Worm (Caenorhabditis elegans) whole organism, early embryonic: ENCODE measurements around the gene snb-6.

Experiments used
- F13C5.2 ChIP-seq: sonication (generic microtip); optimal IDR thresholded peaks from 2 replicates; lab custom pipeline; 2017; ENCODE audit warnings: mild to moderate bottlenecking, missing genetic modification characterization, inconsistent platforms, missing compliant biosample characterization
- ama-1 ChIP-seq: fragments of 150-350 bp; optimal IDR thresholded peaks from 2 replicates; lab custom pipeline; 2014
- ceh-13 ChIP-seq: fragments of 200-800 bp; sonication (Bioruptor generic); optimal IDR thresholded peaks from 2 replicates; lab custom pipeline; 2018; ENCODE audit warnings: mild to moderate bottlenecking, missing genetic modification characterization, missing compliant biosample characterization
- ceh-36 ChIP-seq: sonication (generic microtip); optimal IDR thresholded peaks from 2 replicates; lab custom pipeline; 2016; ENCODE audit warnings: missing genetic modification characterization, inconsistent platforms, missing compliant biosample characterization
- ets-7 ChIP-seq: sonication (generic microtip); optimal IDR thresholded peaks from 2 replicates; lab custom pipeline; 2016; ENCODE audit warnings: missing genotype, missing genetic modification characterization, missing compliant biosample characterization
- flt-1 ChIP-seq: fragments of 200-800 bp; sonication (Bioruptor generic); IDR thresholded peaks from 2 replicates; pipeline ENCODE4 v1.3.6; 2022; ENCODE audit warnings: missing genetic modification characterization, missing compliant biosample characterization
- hmbx-1 ChIP-seq: sonication (generic microtip); optimal IDR thresholded peaks from 2 replicates; lab custom pipeline; 2016; ENCODE audit warnings: mild to moderate bottlenecking, missing genetic modification characterization, missing compliant biosample characterization
- hmg-4 ChIP-seq: fragments of 200-800 bp; sonication (Bioruptor generic); optimal IDR thresholded peaks from 2 replicates; lab custom pipeline; 2018; ENCODE audit warnings: mild to moderate bottlenecking, missing genetic modification characterization, missing compliant biosample characterization
- scrt-1 ChIP-seq: fragments of 200-800 bp; sonication (Bioruptor generic); IDR thresholded peaks from 2 replicates; pipeline ENCODE4 v1.3.6; 2022; ENCODE audit warnings: missing genetic modification characterization, missing compliant biosample characterization
- sea-1 ChIP-seq: fragments of 200-800 bp; sonication (Bioruptor generic); conservative IDR thresholded peaks from 2 replicates; pipeline ENCODE4 v1.3.6; 2022; ENCODE audit warnings: missing genetic modification characterization, missing compliant biosample characterization
- tbx-11 ChIP-seq: fragments of 200-800 bp; sonication (Bioruptor generic); IDR thresholded peaks from 2 replicates; pipeline ENCODE4 v1.3.6; 2022; ENCODE audit warnings: missing genetic modification characterization, missing compliant biosample characterization
- tbx-37 ChIP-seq: fragments of 200-800 bp; sonication (Bioruptor generic); conservative IDR thresholded peaks from 2 replicates; pipeline ENCODE4 v1.3.6; 2022; ENCODE audit warnings: missing genetic modification reagents, missing genetic modification characterization, missing compliant biosample characterization
- tra-4 ChIP-seq: sonication (generic microtip); optimal IDR thresholded peaks from 2 replicates; lab custom pipeline; 2017; ENCODE audit warnings: missing genetic modification characterization, missing compliant biosample characterization

- TF ChIP-seq sea-1 (GFP tag; lab: Robert Waterston, UW) (no peak), F13C5.2 (tag; lab: Kevin White, UChicago) (no peak), ama-1 (lab: Kevin White, UChicago) (no peak), flt-1 (GFP tag; lab: Robert Waterston, UW) (no peak), ceh-13 (GFP tag; lab: Kevin White, UChicago) (no peak), tra-4 (no peak), hmbx-1 (no peak), scrt-1 (GFP tag; lab: Robert Waterston, UW) (no peak), hmg-4 (GFP tag; lab: Kevin White, UChicago) (no peak), ets-7 (tag; lab: Kevin White, UChicago) (no peak), tbx-37 (GFP tag; lab: Robert Waterston, UW) (no peak), tbx-11 (GFP tag; lab: Robert Waterston, UW) (no peak), ceh-36 (tag; lab: Kevin White, UChicago) (no peak)
Measured at ce11 chrII:8889589-8889988, 30.1 kb upstream of the snb-6 start.
